Worm (Caenorhabditis elegans) whole organism, L4 larva: ENCODE data around the gene comt-4.

Experiments used
- D1046.2 ChIP-seq: fragments of 200-800 bp; sonication (Bioruptor generic); IDR thresholded peaks from 2 replicates; pipeline ENCODE4 v1.3.6; 2022; ENCODE audit warnings: missing genetic modification characterization, missing compliant biosample characterization
- F26F4.8 ChIP-seq: fragments of 200-800 bp; sonication (Bioruptor generic); conservative IDR thresholded peaks from 2 replicates; pipeline ENCODE4 v1.3.6; 2022; ENCODE audit warnings: missing genetic modification characterization, missing compliant biosample characterization
- Y105C5A.15 ChIP-seq: fragments of 200-800 bp; sonication (Bioruptor generic); IDR thresholded peaks from 2 replicates; pipeline ENCODE4 v1.3.6; 2022; ENCODE audit warnings: missing genetic modification characterization, missing compliant biosample characterization
- Y48G9A.11 ChIP-seq: fragments of 200-800 bp; sonication (Bioruptor generic); IDR thresholded peaks from 2 replicates; pipeline ENCODE4 v1.3.6; 2022; ENCODE audit warnings: missing genetic modification reagents, missing genetic modification characterization, missing compliant biosample characterization
- ZK546.5 ChIP-seq, 2 experiments: sonication (generic microtip); optimal IDR thresholded peaks; 2 replicates each; lab custom pipeline; 2017; ENCODE audit warnings: missing biosample characterization in 2 of 2, missing genetic modification characterization in 2 of 2
- aha-1 ChIP-seq: fragments of 150-350 bp; peaks from one replicate; lab custom pipeline; 2014; ENCODE audit warnings: missing biosample characterization, missing genetic modification characterization
- ceh-20 ChIP-seq: fragments of 200-800 bp; sonication (Bioruptor generic); IDR thresholded peaks from 2 replicates; pipeline ENCODE4 v1.3.6; 2022; ENCODE audit warnings: missing genetic modification reagents, missing genetic modification characterization, missing compliant biosample characterization
- ceh-32 ChIP-seq: sonication (generic microtip); optimal IDR thresholded peaks from 2 replicates; lab custom pipeline; 2016; ENCODE audit warnings: mild to moderate bottlenecking, missing genetic modification characterization, missing compliant biosample characterization; ENCODE audit not compliant: poor library complexity
- ceh-82 ChIP-seq: sonication (generic microtip); optimal IDR thresholded peaks from 2 replicates; lab custom pipeline; 2017; ENCODE audit warnings: missing biosample characterization, missing genetic modification characterization
- ces-1 ChIP-seq: fragments of 150-350 bp; sonication (generic microtip); optimal IDR thresholded peaks from 4 replicates; lab custom pipeline; 2014; ENCODE audit warnings: missing biosample characterization, missing genetic modification reagents, missing genetic modification characterization
- ctbp-1 ChIP-seq: fragments of 200-800 bp; sonication (Bioruptor generic); IDR thresholded peaks from 2 replicates; pipeline ENCODE4 v1.3.6; 2022; ENCODE audit warnings: missing genetic modification reagents, missing genetic modification characterization, missing compliant biosample characterization
- daf-16 ChIP-seq, 3 experiments: sonication (generic microtip); optimal IDR thresholded peaks; 2 replicates each; lab custom pipeline; 2016 to 2017; ENCODE audit warnings: missing genetic modification characterization in 3 of 3, missing genetic modification reagents in 3 of 3, mild to moderate bottlenecking in 2 of 3, missing compliant biosample characterization in 2 of 3, missing biosample characterization in 1 of 3, moderate library complexity in 1 of 3
- daf-19 ChIP-seq: fragments of 200-800 bp; sonication (Bioruptor generic); conservative IDR thresholded peaks from 2 replicates; pipeline ENCODE4 v1.3.6; 2022; ENCODE audit warnings: missing genetic modification characterization, missing compliant biosample characterization
- daf-8 ChIP-seq: fragments of 200-800 bp; sonication (Bioruptor generic); IDR thresholded peaks from 2 replicates; pipeline ENCODE4 v1.3.6; 2022; ENCODE audit warnings: missing genetic modification characterization, missing compliant biosample characterization
- dmd-9 ChIP-seq: fragments of 200-800 bp; sonication (Bioruptor generic); IDR thresholded peaks from 2 replicates; pipeline ENCODE4 v1.3.6; 2022; ENCODE audit warnings: missing genetic modification reagents, missing genetic modification characterization, missing compliant biosample characterization
- dpl-1 ChIP-seq: fragments of 150-350 bp; optimal IDR thresholded peaks from 2 replicates; lab custom pipeline; 2014; ENCODE audit warnings: missing biosample characterization, missing genetic modification reagents, missing genetic modification characterization
- duxl-1 ChIP-seq: sonication (generic microtip); optimal IDR thresholded peaks from 2 replicates; lab custom pipeline; 2016; ENCODE audit warnings: mild to moderate bottlenecking, missing genetic modification characterization, moderate library complexity, missing compliant biosample characterization; ENCODE audit not compliant: poor library complexity
- dve-1 ChIP-seq: sonication (generic microtip); optimal IDR thresholded peaks from 2 replicates; lab custom pipeline; 2017; ENCODE audit warnings: antibody characterized with exemption, mild to moderate bottlenecking, missing genetic modification characterization, missing compliant biosample characterization; ENCODE audit not compliant: insufficient read depth
- egl-27 ChIP-seq: sonication (generic microtip); optimal IDR thresholded peaks from 3 replicates; lab custom pipeline; 2017; ENCODE audit warnings: missing biosample characterization, missing genetic modification reagents, missing genetic modification characterization
- egl-43 ChIP-seq: fragments of 200-800 bp; sonication (Bioruptor generic); IDR thresholded peaks from 2 replicates; pipeline ENCODE4 v1.3.6; 2022; ENCODE audit warnings: missing genetic modification reagents, missing genetic modification characterization, missing compliant biosample characterization
- fos-1 ChIP-seq: fragments of 150-350 bp; optimal IDR thresholded peaks from 2 replicates; lab custom pipeline; 2014; ENCODE audit warnings: missing biosample characterization, missing genetic modification characterization
- gei-8 ChIP-seq: fragments of 200-800 bp; sonication (Bioruptor generic); optimal IDR thresholded peaks from 2 replicates; lab custom pipeline; 2018; ENCODE audit warnings: mild to moderate bottlenecking, missing genetic modification characterization, missing compliant biosample characterization
- hlh-30 ChIP-seq: sonication (generic microtip); optimal IDR thresholded peaks from 2 replicates; lab custom pipeline; 2017; ENCODE audit warnings: antibody characterized with exemption, mild to moderate bottlenecking, missing genetic modification characterization, missing compliant biosample characterization; ENCODE audit not compliant: insufficient read depth
- hmg-1.1 ChIP-seq: fragments of 200-800 bp; sonication (Bioruptor generic); IDR thresholded peaks from 2 replicates; pipeline ENCODE4 v1.3.6; 2022; ENCODE audit warnings: missing genetic modification reagents, missing genetic modification characterization, missing compliant biosample characterization
- lim-7 ChIP-seq: fragments of 200-800 bp; sonication (Bioruptor generic); IDR thresholded peaks from 2 replicates; pipeline ENCODE4 v1.3.6; 2022; ENCODE audit warnings: missing genetic modification characterization, missing compliant biosample characterization
- lin-15B ChIP-seq: fragments of 150-350 bp; sonication (generic microtip); optimal IDR thresholded peaks from 3 replicates; lab custom pipeline; 2014; ENCODE audit warnings: missing biosample characterization, missing genetic modification characterization
- lin-38 ChIP-seq: fragments of 200-800 bp; sonication (Bioruptor generic); IDR thresholded peaks from 2 replicates; pipeline ENCODE4 v1.3.6; 2022; ENCODE audit warnings: missing genetic modification reagents, missing genetic modification characterization, missing compliant biosample characterization
- lin-39 ChIP-seq: fragments of 150-350 bp; optimal IDR thresholded peaks from 2 replicates; lab custom pipeline; 2014; ENCODE audit warnings: missing biosample characterization, missing genetic modification reagents, missing genetic modification characterization
- lsy-2 ChIP-seq, 2 experiments: fragments of 150-350 bp in 1 of 2; sonication (generic microtip) in 1 of 2; optimal IDR thresholded peaks; 2 replicates each; lab custom pipeline; 2014 to 2017; ENCODE audit warnings: missing biosample characterization in 2 of 2, missing genetic modification characterization in 2 of 2
- madf-9 ChIP-seq: fragments of 200-800 bp; sonication (Bioruptor generic); conservative IDR thresholded peaks from 2 replicates; pipeline ENCODE4 v1.3.6; 2022; ENCODE audit warnings: missing genetic modification reagents, missing genetic modification characterization, missing compliant biosample characterization
- mdt-29 ChIP-seq: fragments of 200-800 bp; sonication (Bioruptor generic); IDR thresholded peaks from 2 replicates; pipeline ENCODE4 v1.3.6; 2022; ENCODE audit warnings: missing genetic modification reagents, missing genetic modification characterization, missing compliant biosample characterization
- mxl-2 ChIP-seq: fragments of 200-800 bp; sonication (Bioruptor generic); conservative IDR thresholded peaks from 2 replicates; pipeline ENCODE4 v1.3.6; 2022; ENCODE audit warnings: missing genetic modification reagents, missing genetic modification characterization, missing compliant biosample characterization
- mxl-3 ChIP-seq: fragments of 200-800 bp; sonication (Bioruptor generic); optimal IDR thresholded peaks from 2 replicates; lab custom pipeline; 2018; ENCODE audit warnings: mild to moderate bottlenecking, missing genetic modification characterization, missing compliant biosample characterization
- nhr-10 ChIP-seq: fragments of 150-350 bp; optimal IDR thresholded peaks from 2 replicates; lab custom pipeline; 2014; ENCODE audit warnings: missing biosample characterization, missing genetic modification characterization
- nhr-102 ChIP-seq: sonication (generic microtip); optimal IDR thresholded peaks from 2 replicates; lab custom pipeline; 2016; ENCODE audit warnings: mild to moderate bottlenecking, missing genetic modification characterization, moderate library complexity, missing compliant biosample characterization
- nhr-237 ChIP-seq: sonication (generic microtip); optimal IDR thresholded peaks from 2 replicates; lab custom pipeline; 2017; ENCODE audit warnings: missing biosample characterization, missing genetic modification characterization
- nhr-25 ChIP-seq: sonication (generic microtip); optimal IDR thresholded peaks from 2 replicates; lab custom pipeline; 2017; ENCODE audit warnings: missing genetic modification characterization, mild to moderate bottlenecking, missing compliant biosample characterization, antibody characterized with exemption, moderate library complexity, borderline replicate concordance; ENCODE audit not compliant: insufficient read depth
- nhr-48 ChIP-seq: sonication (generic microtip); optimal IDR thresholded peaks from 2 replicates; lab custom pipeline; 2016; ENCODE audit warnings: mild to moderate bottlenecking, missing genetic modification characterization, missing compliant biosample characterization
- pha-4 ChIP-seq, 2 experiments: fragments of 150-350 bp in 1 of 2; fragments of 200-800 bp in 1 of 2; sonication (Bioruptor generic) in 1 of 2; IDR thresholded peaks in 1 of 2; optimal IDR thresholded peaks in 1 of 2; 2 replicates each; pipeline versions ENCODE4 v1.3.6 to Lab custom; 2014 to 2022; ENCODE audit warnings: missing genetic modification characterization in 2 of 2, missing genetic modification reagents in 2 of 2, missing biosample characterization in 1 of 2, missing compliant biosample characterization in 1 of 2
- pqm-1 ChIP-seq: sonication (generic microtip); optimal IDR thresholded peaks from 2 replicates; lab custom pipeline; 2017; ENCODE audit warnings: missing biosample characterization, missing genetic modification characterization
- skn-1 ChIP-seq: fragments of 150-350 bp; optimal IDR thresholded peaks from 2 replicates; lab custom pipeline; 2014; ENCODE audit warnings: missing biosample characterization, missing genetic modification characterization
- snpc-1.2 ChIP-seq: fragments of 200-800 bp; sonication (Bioruptor generic); IDR thresholded peaks from 2 replicates; pipeline ENCODE4 v1.3.6; 2022; ENCODE audit warnings: missing genetic modification reagents, missing genetic modification characterization, missing compliant biosample characterization
- unc-130 ChIP-seq: sonication (generic microtip); optimal IDR thresholded peaks from 2 replicates; lab custom pipeline; 2016; ENCODE audit warnings: missing genetic modification reagents, missing genetic modification characterization, missing compliant biosample characterization
- zfp-2 ChIP-seq: sonication (generic microtip); optimal IDR thresholded peaks from 2 replicates; lab custom pipeline; 2016; ENCODE audit warnings: mild to moderate bottlenecking, missing genetic modification characterization, missing compliant biosample characterization
- ztf-7 ChIP-seq: fragments of 150-350 bp; optimal IDR thresholded peaks from 2 replicates; lab custom pipeline; 2014; ENCODE audit warnings: missing biosample characterization, missing genetic modification characterization

Gene comt-4

DNA sequence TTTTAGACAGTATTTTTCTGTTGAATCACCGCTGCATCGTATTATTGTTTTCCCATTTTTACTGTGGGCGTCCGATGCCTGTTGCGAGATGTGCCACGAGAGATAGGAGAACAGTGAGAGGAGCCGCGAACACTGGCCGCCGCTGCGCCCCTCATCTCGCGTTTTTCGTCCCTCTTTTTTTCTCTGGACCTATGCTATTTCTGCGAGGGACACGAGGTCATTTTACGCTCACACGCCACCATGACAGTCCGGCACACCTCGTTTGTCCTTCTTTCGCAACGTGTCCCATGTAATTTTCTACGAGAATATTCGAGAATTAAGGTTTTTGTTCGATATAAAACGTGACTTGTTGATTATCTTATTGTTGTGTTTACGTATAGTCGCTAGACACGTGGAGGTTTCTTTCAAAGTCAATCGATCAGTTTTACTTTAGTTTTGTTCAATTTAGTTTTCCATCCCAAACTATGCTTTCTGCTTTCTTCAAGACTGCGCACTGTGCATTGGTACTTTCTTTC, 18.1 kb upstream of the comt-4 start, which contains the start of gene lbp-9 (continued):
- TF ChIP-seq snpc-1.2 (GFP tag; lab: Robert Waterston, UW): peak; percentile 43; the same call in 1 of the 2 replicates
- no peak for TF ChIP-seq daf-16 (GFP tag; optimal IDR thresholded peaks at IDR 0.05; lab: Kevin White, UChicago)
- peak; percentile 16 for TF ChIP-seq daf-16 (tag; optimal IDR thresholded peaks at IDR 0.05; lab: Kevin White, UChicago)
- TF ChIP-seq hmg-1.1 (GFP tag; lab: Robert Waterston, UW): peak; percentile 55; the same call in 1 of the 2 replicates
- no peak for TF ChIP-seq Y105C5A.15 (GFP tag; lab: Robert Waterston, UW)
- peak; percentile 69 for TF ChIP-seq dve-1
- peak; percentile 92 for TF ChIP-seq mxl-3
- TF ChIP-seq egl-43 (GFP tag; lab: Robert Waterston, UW): peak; percentile 47; the same call in 1 of the 2 replicates
- no peak for TF ChIP-seq ztf-7 (tag; lab: Kevin White, UChicago)
- no peak for TF ChIP-seq nhr-10 (tag; lab: Kevin White, UChicago)
- peak; percentile 8; the same call in 1 of the 2 replicates for TF ChIP-seq lin-38 (GFP tag; lab: Robert Waterston, UW)
- peak in 1 of 2 experiments; percentile 47 for TF ChIP-seq lsy-2 (tag; optimal IDR thresholded peaks at IDR 0.05; lab: Kevin White, UChicago)
- TF ChIP-seq pha-4 (GFP tag; IDR thresholded peaks at IDR 0.05; lab: Robert Waterston, UW): no peak
- TF ChIP-seq pha-4 (tag; optimal IDR thresholded peaks at IDR 0.05; lab: Kevin White, UChicago): no peak
- TF ChIP-seq dmd-9: no peak
- TF ChIP-seq mxl-2 (GFP tag; lab: Robert Waterston, UW): no peak
- peak; percentile 17 for TF ChIP-seq dpl-1 (GFP tag; lab: Kevin White, UChicago)
- TF ChIP-seq gei-8: no peak
- TF ChIP-seq ZK546.5 (tag; optimal IDR thresholded peaks at IDR 0.05; lab: Kevin White, UChicago): no peak
- no peak for TF ChIP-seq nhr-48 (tag; lab: Kevin White, UChicago)
- peak; percentile 96 for TF ChIP-seq hlh-30
- TF ChIP-seq ceh-20 (GFP tag; lab: Robert Waterston, UW): no peak
- no peak for TF ChIP-seq skn-1 (tag; lab: Kevin White, UChicago)
- TF ChIP-seq mdt-29 (GFP tag; lab: Robert Waterston, UW): peak; percentile 25; the same call in 1 of the 2 replicates
- no peak for TF ChIP-seq lin-15B (tag; lab: Kevin White, UChicago)
- TF ChIP-seq ctbp-1 (GFP tag; lab: Robert Waterston, UW): peak; percentile 46; the same call in 1 of the 2 replicates
- no peak for TF ChIP-seq Y48G9A.11 (GFP tag; lab: Robert Waterston, UW)
- peak; percentile 97 for TF ChIP-seq aha-1 (tag; lab: Kevin White, UChicago)
- no peak for TF ChIP-seq zfp-2 (tag; lab: Kevin White, UChicago)
- no peak for TF ChIP-seq nhr-102 (tag; lab: Kevin White, UChicago)
- TF ChIP-seq daf-19 (GFP tag; lab: Robert Waterston, UW): no peak
- no peak for TF ChIP-seq fos-1 (tag; lab: Kevin White, UChicago)
- peak; percentile 49 for TF ChIP-seq nhr-25 (tag; lab: Kevin White, UChicago)
- TF ChIP-seq ces-1: no peak
- peak; percentile 66; the same call in 1 of the 2 replicates for TF ChIP-seq lim-7 (GFP tag; lab: Robert Waterston, UW)

DNA sequence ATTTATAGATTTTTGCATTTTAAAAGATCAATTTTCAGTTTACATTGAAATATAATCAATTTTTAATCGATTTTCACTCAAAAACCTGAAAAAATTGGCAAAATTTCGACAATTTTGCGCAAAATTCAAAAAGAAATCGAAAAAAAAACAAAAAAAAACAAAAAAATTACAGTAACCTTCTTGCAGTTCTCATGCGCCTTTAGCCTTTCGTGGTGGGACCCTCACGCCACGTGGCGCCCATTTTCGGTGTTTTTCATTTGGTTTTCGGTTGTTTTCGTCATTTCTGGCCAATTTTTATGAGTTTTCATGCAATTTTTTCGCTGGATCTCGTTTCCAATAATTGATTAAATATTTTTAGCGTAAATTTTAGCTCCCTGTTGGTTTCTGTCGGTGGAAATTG, 17.4 kb upstream of the comt-4 start:
- peak in 1 of 2 experiments; percentile 40 for TF ChIP-seq lsy-2 (tag; optimal IDR thresholded peaks at IDR 0.05; lab: Kevin White, UChicago)
- TF ChIP-seq unc-130 (GFP tag; lab: Kevin White, UChicago): peak; percentile 58
- TF ChIP-seq daf-8 (GFP tag; lab: Robert Waterston, UW): no peak
- no peak for TF ChIP-seq ceh-32
- no peak for TF ChIP-seq D1046.2 (GFP tag; lab: Robert Waterston, UW)
- TF ChIP-seq lin-38 (GFP tag; lab: Robert Waterston, UW): peak; percentile 31; the same call in 1 of the 2 replicates
- no peak for TF ChIP-seq F26F4.8 (GFP tag; lab: Robert Waterston, UW)
- TF ChIP-seq ceh-82: no peak
- TF ChIP-seq duxl-1: no peak
- TF ChIP-seq madf-9 (GFP tag; lab: Robert Waterston, UW): no peak
- TF ChIP-seq nhr-237 (tag; lab: Kevin White, UChicago): no peak
- no peak for TF ChIP-seq egl-43 (GFP tag; lab: Robert Waterston, UW)
- TF ChIP-seq lin-39 (tag; lab: Kevin White, UChicago): no peak
- TF ChIP-seq pqm-1 (tag; lab: Kevin White, UChicago): no peak
- TF ChIP-seq egl-27: no peak
- no peak for TF ChIP-seq fos-1 (tag; lab: Kevin White, UChicago)
- TF ChIP-seq Y48G9A.11 (GFP tag; lab: Robert Waterston, UW): no peak
- TF ChIP-seq, all 104 proteins: peak for 3
